Worm (Caenorhabditis elegans) whole organism, mixed stage, embryonic: ENCODE data around the gene pars-1.

ENCODE experiments used
- lsy-2 ChIP-seq: fragments of 150-350 bp; optimal IDR thresholded peaks from 2 replicates; lab custom pipeline; 2014; ENCODE audit warnings: missing biosample characterization, missing genetic modification characterization
- mab-5 ChIP-seq: fragments of 150-350 bp; optimal IDR thresholded peaks from 2 replicates; lab custom pipeline; 2014; ENCODE audit warnings: missing biosample characterization, missing genetic modification characterization
- snpc-4 ChIP-seq: fragments of 150-350 bp; optimal IDR thresholded peaks from 2 replicates; lab custom pipeline; 2014; ENCODE audit warnings: missing biosample characterization, missing genetic modification characterization

ce11 chrIII:7221103-7221502, 17.7 kb upstream of the pars-1 start:
- TF ChIP-seq lsy-2 (tag; lab: Kevin White, UChicago) (no peak), mab-5 (tag; lab: Kevin White, UChicago) (no peak), snpc-4 (no peak)
